Worm (Caenorhabditis elegans) whole organism, young adult: Measurements from ENCODE around the gene C25F6.6.

ENCODE experiments used
- B0336.3 ChIP-seq: fragments of 200-800 bp; sonication (Bioruptor generic); IDR thresholded peaks from 2 replicates; pipeline ENCODE4 v1.3.6; 2022; ENCODE audit warnings: missing genetic modification characterization, missing compliant biosample characterization
- C06A6.2 ChIP-seq: fragments of 200-800 bp; sonication (Bioruptor generic); conservative IDR thresholded peaks from 2 replicates; pipeline ENCODE4 v1.3.6; 2022; ENCODE audit warnings: missing genetic modification characterization, missing compliant biosample characterization
- D2030.7 ChIP-seq: fragments of 200-800 bp; sonication (Bioruptor generic); IDR thresholded peaks from 2 replicates; pipeline ENCODE4 v1.3.6; 2022; ENCODE audit warnings: missing genetic modification reagents, missing genetic modification characterization, missing compliant biosample characterization
- F23B12.7 ChIP-seq: sonication (generic microtip); optimal IDR thresholded peaks from 2 replicates; lab custom pipeline; 2017; ENCODE audit warnings: missing genetic modification characterization, mild to moderate bottlenecking, missing compliant biosample characterization, antibody characterized with exemption, moderate library complexity; ENCODE audit not compliant: insufficient read depth
- F57A8.1 ChIP-seq: fragments of 200-800 bp; sonication (Bioruptor generic); optimal IDR thresholded peaks from 2 replicates; lab custom pipeline; 2018; ENCODE audit warnings: mild to moderate bottlenecking, missing genetic modification characterization, moderate library complexity, missing compliant biosample characterization
- T07F8.4 ChIP-seq: sonication (generic microtip); optimal IDR thresholded peaks from 2 replicates; lab custom pipeline; 2016; ENCODE audit warnings: mild to moderate bottlenecking, missing genetic modification characterization, moderate library complexity, missing compliant biosample characterization
- Y53G8AR.9 ChIP-seq: fragments of 200-800 bp; sonication (Bioruptor generic); conservative IDR thresholded peaks from 2 replicates; pipeline ENCODE4 v1.3.6; 2022; ENCODE audit warnings: missing genetic modification reagents, missing genetic modification characterization, missing compliant biosample characterization
- Y79H2A.3 ChIP-seq: fragments of 200-800 bp; sonication (Bioruptor generic); conservative IDR thresholded peaks from 2 replicates; pipeline ENCODE4 v1.3.6; 2022; ENCODE audit warnings: missing genetic modification reagents, missing genetic modification characterization, missing compliant biosample characterization
- attf-5 ChIP-seq: fragments of 200-800 bp; sonication (Bioruptor generic); optimal IDR thresholded peaks from 2 replicates; lab custom pipeline; 2018; ENCODE audit warnings: mild to moderate bottlenecking, missing genetic modification characterization, missing compliant biosample characterization
- bed-2 ChIP-seq: fragments of 200-800 bp; sonication (Bioruptor generic); IDR thresholded peaks from 2 replicates; pipeline ENCODE4 v1.3.6; 2022; ENCODE audit warnings: missing genetic modification reagents, missing genetic modification characterization, missing compliant biosample characterization
- ceh-27 ChIP-seq: fragments of 200-800 bp; sonication (Bioruptor generic); optimal IDR thresholded peaks from 2 replicates; lab custom pipeline; 2018; ENCODE audit warnings: mild to moderate bottlenecking, missing genetic modification characterization, moderate library complexity, missing compliant biosample characterization
- ceh-40 ChIP-seq: fragments of 200-800 bp; sonication (Bioruptor generic); IDR thresholded peaks from 2 replicates; pipeline ENCODE4 v1.3.6; 2022; ENCODE audit warnings: missing genetic modification characterization, missing compliant biosample characterization
- chd-7 ChIP-seq: sonication (generic microtip); optimal IDR thresholded peaks from 2 replicates; lab custom pipeline; 2016; ENCODE audit warnings: mild to moderate bottlenecking, missing genetic modification characterization, moderate library complexity, missing compliant biosample characterization
- egrh-3 ChIP-seq: fragments of 200-800 bp; sonication (Bioruptor generic); IDR thresholded peaks from 2 replicates; pipeline ENCODE4 v1.3.6; 2022; ENCODE audit warnings: missing genetic modification reagents, missing genetic modification characterization, missing compliant biosample characterization
- fkh-3 ChIP-seq: sonication (generic microtip); optimal IDR thresholded peaks from 2 replicates; lab custom pipeline; 2016; ENCODE audit warnings: mild to moderate bottlenecking, missing genetic modification characterization, missing compliant biosample characterization
- lag-1 ChIP-seq: fragments of 200-800 bp; sonication (Bioruptor generic); IDR thresholded peaks from 2 replicates; pipeline ENCODE4 v1.3.6; 2022; ENCODE audit warnings: missing genetic modification reagents, missing genetic modification characterization, missing compliant biosample characterization
- let-526 ChIP-seq: fragments of 200-800 bp; sonication (Bioruptor generic); IDR thresholded peaks from 2 replicates; pipeline ENCODE4 v1.3.6; 2022; ENCODE audit warnings: missing genetic modification reagents, missing genetic modification characterization, missing compliant biosample characterization
- let-607 ChIP-seq, 2 experiments: fragments of 200-800 bp in 1 of 2; sonication (Bioruptor generic) in 1 of 2; sonication (generic microtip) in 1 of 2; optimal IDR thresholded peaks; 2 replicates each; lab custom pipeline; 2016 to 2018; ENCODE audit warnings: mild to moderate bottlenecking in 2 of 2, missing compliant biosample characterization in 2 of 2, missing genetic modification characterization in 2 of 2, moderate library complexity in 2 of 2, missing genotype in 1 of 2
- lin-54 ChIP-seq: fragments of 200-800 bp; sonication (Bioruptor generic); optimal IDR thresholded peaks from 2 replicates; lab custom pipeline; 2018; ENCODE audit warnings: mild to moderate bottlenecking, missing genetic modification characterization, missing compliant biosample characterization
- madf-3 ChIP-seq: fragments of 200-800 bp; sonication (Bioruptor generic); IDR thresholded peaks from 2 replicates; pipeline ENCODE4 v1.3.6; 2022; ENCODE audit warnings: missing genetic modification reagents, missing genetic modification characterization, missing compliant biosample characterization
- madf-6 ChIP-seq: fragments of 200-800 bp; sonication (Bioruptor generic); IDR thresholded peaks from 2 replicates; pipeline ENCODE4 v1.3.6; 2022; ENCODE audit warnings: missing genetic modification reagents, missing genetic modification characterization, missing compliant biosample characterization
- mel-28 ChIP-seq: sonication (generic microtip); optimal IDR thresholded peaks from 2 replicates; lab custom pipeline; 2016; ENCODE audit warnings: borderline replicate concordance, mild to moderate bottlenecking, missing genetic modification characterization, missing compliant biosample characterization
- nfya-1 ChIP-seq: sonication (generic microtip); optimal IDR thresholded peaks from 2 replicates; lab custom pipeline; 2017; ENCODE audit warnings: antibody characterized with exemption, missing compliant biosample characterization, missing genetic modification characterization, borderline replicate concordance; ENCODE audit not compliant: insufficient read depth
- nfya-2 ChIP-seq: fragments of 200-800 bp; sonication (Bioruptor generic); IDR thresholded peaks from 2 replicates; pipeline ENCODE4 v1.3.6; 2022; ENCODE audit warnings: missing genetic modification reagents, missing genetic modification characterization, missing compliant biosample characterization
- nhr-120 ChIP-seq: fragments of 200-800 bp; sonication (Bioruptor generic); IDR thresholded peaks from 2 replicates; pipeline ENCODE4 v1.3.6; 2022; ENCODE audit warnings: missing genetic modification characterization, missing compliant biosample characterization
- nhr-179 ChIP-seq: sonication (generic microtip); optimal IDR thresholded peaks from 2 replicates; lab custom pipeline; 2016; ENCODE audit warnings: mild to moderate bottlenecking, missing genetic modification characterization, missing compliant biosample characterization
- nhr-80 ChIP-seq: sonication (generic microtip); optimal IDR thresholded peaks from 2 replicates; lab custom pipeline; 2016; ENCODE audit warnings: missing genetic modification characterization, missing compliant biosample characterization
- nhr-90 ChIP-seq: sonication (generic microtip); optimal IDR thresholded peaks from 2 replicates; lab custom pipeline; 2016; ENCODE audit warnings: missing genotype, mild to moderate bottlenecking, missing genetic modification characterization, missing compliant biosample characterization
- pbrm-1 ChIP-seq: fragments of 200-800 bp; sonication (Bioruptor generic); IDR thresholded peaks from 2 replicates; pipeline ENCODE4 v1.3.6; 2022; ENCODE audit warnings: missing genetic modification reagents, missing genetic modification characterization, missing compliant biosample characterization
- tlf-1 ChIP-seq: fragments of 200-800 bp; sonication (Bioruptor generic); optimal IDR thresholded peaks from 2 replicates; lab custom pipeline; 2018; ENCODE audit warnings: mild to moderate bottlenecking, missing genetic modification characterization, missing compliant biosample characterization
- ztf-28 ChIP-seq: fragments of 200-800 bp; sonication (Bioruptor generic); IDR thresholded peaks from 2 replicates; pipeline ENCODE4 v1.3.6; 2022; ENCODE audit warnings: missing genetic modification reagents, missing genetic modification characterization, missing compliant biosample characterization

C25F6.6 gene

DNA sequence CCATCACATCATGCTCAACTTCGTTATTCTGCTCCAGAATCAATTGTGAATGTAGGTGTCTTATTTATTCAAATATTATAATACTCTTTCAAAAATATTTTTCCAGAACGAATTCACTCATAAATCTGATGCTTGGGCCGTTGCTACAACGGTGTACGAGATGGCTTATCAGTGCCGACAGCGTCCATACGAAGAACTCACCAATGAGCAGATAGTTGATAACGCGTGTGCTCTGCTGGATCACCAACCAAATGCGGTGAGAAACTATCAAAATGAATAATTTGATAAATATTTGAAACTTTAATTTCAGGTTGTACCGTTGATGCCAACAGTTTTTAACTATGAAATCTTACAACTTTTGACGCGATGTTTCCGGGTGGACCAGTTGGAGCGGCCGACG is 15.0 kb upstream of the C25F6.6 start:
- TF ChIP-seq nfya-1 (tag; lab: Kevin White, UChicago): no peak
- no peak for TF ChIP-seq ztf-28 (GFP tag; lab: Robert Waterston, UW)
- TF ChIP-seq nhr-80 (tag; lab: Kevin White, UChicago): peak; percentile 42
- TF ChIP-seq nhr-90: no peak
- TF ChIP-seq pbrm-1: no peak
- TF ChIP-seq, all 124 proteins: peak for 1

DNA sequence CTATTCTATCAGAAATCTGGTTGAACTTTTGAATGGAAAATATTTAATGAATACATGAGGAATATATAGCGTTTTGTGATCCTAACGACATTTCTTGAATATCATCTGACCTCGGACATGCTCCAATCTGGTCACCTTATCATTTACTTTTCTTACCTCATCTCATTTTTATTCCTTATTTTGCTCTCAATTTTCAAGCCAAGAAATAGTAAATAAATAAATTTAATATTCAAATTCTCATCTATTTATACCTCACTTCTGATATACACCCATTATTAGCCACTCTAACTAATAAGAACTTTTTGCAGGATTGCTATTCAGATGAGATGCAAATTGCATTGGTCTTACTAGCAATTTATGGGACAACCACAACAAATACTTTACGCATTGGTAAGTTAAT is 10.3 kb upstream of the C25F6.6 start, which contains the start of gene ddr-1:
TSS of gene ddr-1 (plus strand) at position 301 of the 400 bp plus-strand sequence.
- TF ChIP-seq madf-6 (GFP tag; lab: Robert Waterston, UW): no peak
- TF ChIP-seq nfya-2 (GFP tag; lab: Robert Waterston, UW): no peak
- TF ChIP-seq nhr-179 (tag; lab: Kevin White, UChicago): no peak
- no peak for TF ChIP-seq Y79H2A.3 (GFP tag; lab: Robert Waterston, UW)

DNA sequence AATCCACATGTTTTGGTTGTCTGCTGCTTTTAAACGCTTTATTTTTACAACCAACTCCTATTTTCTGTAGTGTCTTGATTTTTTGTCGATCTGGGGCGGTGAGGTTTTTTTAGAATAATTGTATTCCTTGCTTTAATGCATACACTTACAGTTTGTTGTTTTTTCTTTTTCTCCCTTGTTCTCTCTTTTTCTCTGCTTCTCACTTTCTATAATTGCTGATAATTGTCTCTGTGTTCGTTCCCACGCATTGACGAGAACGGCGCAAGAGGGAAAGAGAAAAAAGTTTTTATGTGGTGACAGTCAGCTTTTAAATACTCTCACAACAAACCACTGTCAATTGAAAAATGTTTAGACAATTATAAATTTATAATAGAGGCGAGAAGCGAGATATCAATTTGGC is 8.1 kb upstream of the C25F6.6 start:
- no peak for TF ChIP-seq F57A8.1 (GFP tag; lab: Kevin White, UChicago)
- peak; percentile 37 for TF ChIP-seq nhr-80 (tag; lab: Kevin White, UChicago)

DNA sequence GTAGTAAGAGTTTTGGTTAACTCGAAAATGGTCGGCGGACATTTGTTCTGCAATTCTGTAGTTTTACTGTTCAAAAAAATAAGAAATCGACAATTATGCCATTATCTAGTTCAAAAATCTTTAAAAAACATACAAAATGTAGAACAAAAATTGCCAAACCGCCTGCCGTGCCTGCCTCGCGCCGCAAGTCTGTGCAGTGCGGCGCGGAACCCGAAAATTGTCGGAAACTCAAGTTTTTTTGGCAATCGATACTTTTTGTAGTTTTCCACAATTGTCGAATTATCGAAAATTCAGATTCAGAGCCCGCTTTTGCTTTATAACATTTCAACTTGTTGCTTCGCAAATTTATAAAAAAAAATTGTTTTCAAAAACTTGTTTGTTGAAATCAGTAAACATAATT is 7.4 kb upstream of the C25F6.6 start:
- TF ChIP-seq nhr-179 (tag; lab: Kevin White, UChicago) (no peak), D2030.7 (GFP tag; lab: Robert Waterston, UW) (no peak), nfya-2 (GFP tag; lab: Robert Waterston, UW) (no peak), tlf-1 (GFP tag; lab: Kevin White, UChicago) (no peak)

DNA sequence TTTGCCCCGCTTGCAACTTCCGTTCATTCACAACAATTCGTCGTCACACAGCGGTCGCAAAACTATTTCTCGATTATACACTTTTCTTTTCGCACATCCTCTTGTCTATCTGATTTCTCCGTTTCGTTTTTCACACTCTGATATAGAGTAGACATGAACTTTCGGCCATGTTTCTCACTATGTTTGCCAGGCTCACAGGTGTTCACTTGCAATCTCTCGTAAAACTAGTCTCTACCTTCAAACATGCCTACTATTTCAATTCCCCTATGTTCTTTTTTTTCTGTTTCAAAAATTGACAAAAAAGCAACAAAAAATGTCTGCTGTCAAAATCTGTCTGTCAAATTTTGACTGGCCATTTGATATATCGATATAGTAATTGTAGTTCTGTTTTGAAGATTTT is 6.6 kb upstream of the C25F6.6 start:
- TF ChIP-seq ceh-27: no peak
- no peak for TF ChIP-seq ceh-40 (GFP tag; lab: Robert Waterston, UW)
- no peak for TF ChIP-seq lag-1 (GFP tag; lab: Robert Waterston, UW)
- no peak for TF ChIP-seq lin-54 (GFP tag; lab: Kevin White, UChicago)
- TF ChIP-seq chd-7 (tag; lab: Kevin White, UChicago): no peak
- no peak for TF ChIP-seq attf-5 (GFP tag; lab: Kevin White, UChicago)
- TF ChIP-seq bed-2: no peak
- TF ChIP-seq let-607 (tag; optimal IDR thresholded peaks at IDR 0.05; lab: Kevin White, UChicago): no peak
- no peak for TF ChIP-seq F23B12.7 (tag; lab: Kevin White, UChicago)
- no peak for TF ChIP-seq let-526
- no peak for TF ChIP-seq egrh-3 (GFP tag; lab: Robert Waterston, UW)
- no peak for TF ChIP-seq C06A6.2 (GFP tag; lab: Robert Waterston, UW)
- no peak for TF ChIP-seq T07F8.4 (tag; lab: Kevin White, UChicago)
- TF ChIP-seq nhr-120 (GFP tag; lab: Robert Waterston, UW): no peak
- no peak for TF ChIP-seq madf-3 (GFP tag; lab: Robert Waterston, UW)
- no peak for TF ChIP-seq F57A8.1 (GFP tag; lab: Kevin White, UChicago)
- TF ChIP-seq fkh-3 (tag; lab: Kevin White, UChicago): no peak
- TF ChIP-seq B0336.3 (GFP tag; lab: Robert Waterston, UW): no peak
- no peak for TF ChIP-seq Y53G8AR.9
- no peak for TF ChIP-seq mel-28 (tag; lab: Kevin White, UChicago)
